Fruit fly (Drosophila melanogaster) whole organism, embryonic: ENCODE measurements around the gene CG14982.

Experiments
- Adf1 ChIP-seq: fragments of 200-800 bp; sonication (Bioruptor generic); IDR thresholded peaks from 2 replicates; pipeline ENCODE4 v1.3.6; 2022; ENCODE audit warnings: missing biosample characterization, missing genetic modification characterization
- B-H1 ChIP-seq: fragments of 200-800 bp; sonication (Bioruptor generic); IDR thresholded peaks from 3 replicates; pipeline ENCODE4 v1.3.6; 2022; ENCODE audit warnings: missing biosample characterization, missing genetic modification characterization
- CG12769 ChIP-seq: fragments of 200-800 bp; sonication (Bioruptor generic); optimal IDR thresholded peaks from 2 replicates; lab custom pipeline; 2019; ENCODE audit warnings: missing biosample characterization, mild to moderate bottlenecking, missing genetic modification characterization, moderate library complexity
- CG13775 ChIP-seq: fragments of 200-800 bp; sonication (Bioruptor generic); optimal IDR thresholded peaks from 3 replicates; lab custom pipeline; 2017; ENCODE audit warnings: missing biosample characterization, mild to moderate bottlenecking, missing genetic modification characterization
- CG13894 ChIP-seq: fragments of 200-800 bp; sonication (Bioruptor generic); optimal IDR thresholded peaks from 3 replicates; lab custom pipeline; 2018; ENCODE audit warnings: missing biosample characterization, mild to moderate bottlenecking, missing genetic modification characterization, moderate library complexity
- CG14050 ChIP-seq: fragments of 200-800 bp; sonication (Bioruptor generic); IDR thresholded peaks from 3 replicates; pipeline ENCODE4 v1.3.6; 2022; ENCODE audit warnings: missing biosample characterization, missing genetic modification characterization
- CG15269 ChIP-seq: fragments of 200-800 bp; sonication (Bioruptor generic); optimal IDR thresholded peaks from 2 replicates; lab custom pipeline; 2018; ENCODE audit warnings: missing biosample characterization, mild to moderate bottlenecking, missing genetic modification characterization, moderate library complexity
- CG1603 ChIP-seq: fragments of 200-800 bp; sonication (Bioruptor generic); optimal IDR thresholded peaks from 2 replicates; lab custom pipeline; 2019; ENCODE audit warnings: missing biosample characterization, mild to moderate bottlenecking, missing genetic modification characterization, moderate library complexity
- CG17361 ChIP-seq: fragments of 200-800 bp; sonication (Bioruptor generic); IDR thresholded peaks from 3 replicates; pipeline ENCODE4 v1.3.6; 2022; ENCODE audit warnings: missing biosample characterization, missing genetic modification characterization
- CG18476 ChIP-seq: fragments of 200-800 bp; sonication (Bioruptor generic); optimal IDR thresholded peaks from 2 replicates; lab custom pipeline; 2016; ENCODE audit warnings: missing biosample characterization, mild to moderate bottlenecking, missing genetic modification characterization
- CG2678 ChIP-seq: fragments of 200-800 bp; sonication (Bioruptor generic); optimal IDR thresholded peaks from 3 replicates; lab custom pipeline; 2019; ENCODE audit warnings: missing biosample characterization, mild to moderate bottlenecking, missing genetic modification characterization, moderate library complexity
- CG33557 ChIP-seq: fragments of 200-800 bp; sonication (Bioruptor generic); optimal IDR thresholded peaks from 2 replicates; lab custom pipeline; 2019; ENCODE audit warnings: missing biosample characterization, mild to moderate bottlenecking, missing genetic modification characterization, moderate library complexity
- CG4707 ChIP-seq: fragments of 200-800 bp; sonication (Bioruptor generic); optimal IDR thresholded peaks from 2 replicates; lab custom pipeline; 2018; ENCODE audit warnings: missing biosample characterization, mild to moderate bottlenecking, missing genetic modification characterization, moderate library complexity
- CG5953 ChIP-seq: fragments of 200-800 bp; sonication (Bioruptor generic); IDR thresholded peaks from 2 replicates; pipeline ENCODE4 v1.3.6; 2022; ENCODE audit warnings: missing biosample characterization, missing genetic modification characterization
- CG7271 ChIP-seq: fragments of 200-800 bp; sonication (Bioruptor generic); optimal IDR thresholded peaks from 2 replicates; lab custom pipeline; 2018; ENCODE audit warnings: missing biosample characterization, mild to moderate bottlenecking, missing genetic modification characterization, moderate library complexity
- CG7372 ChIP-seq: fragments of 200-800 bp; sonication (Bioruptor generic); IDR thresholded peaks from 2 replicates; pipeline ENCODE4 v1.3.6; 2022; ENCODE audit warnings: missing biosample characterization, missing genetic modification characterization
- CG7786 ChIP-seq: fragments of 200-800 bp; sonication (Bioruptor generic); optimal IDR thresholded peaks from 2 replicates; lab custom pipeline; 2016; ENCODE audit warnings: missing biosample characterization, missing genetic modification characterization
- Camta ChIP-seq: fragments of 200-800 bp; sonication (Bioruptor generic); optimal IDR thresholded peaks from 2 replicates; lab custom pipeline; 2016; ENCODE audit warnings: missing biosample characterization, missing genetic modification characterization
- D19B ChIP-seq: fragments of 200-800 bp; sonication (Bioruptor generic); optimal IDR thresholded peaks from 2 replicates; lab custom pipeline; 2017; ENCODE audit warnings: missing biosample characterization, mild to moderate bottlenecking, missing genetic modification characterization
- Fer2 ChIP-seq: fragments of 200-800 bp; sonication (Bioruptor generic); optimal IDR thresholded peaks from 2 replicates; lab custom pipeline; 2018; ENCODE audit warnings: missing biosample characterization, mild to moderate bottlenecking, missing genetic modification characterization, moderate library complexity
- Gsc ChIP-seq: fragments of 200-800 bp; sonication (Bioruptor generic); IDR thresholded peaks from 2 replicates; pipeline ENCODE4 v1.3.6; 2022; ENCODE audit warnings: missing biosample characterization, missing genetic modification characterization
- H2.0 ChIP-seq: fragments of 200-800 bp; sonication (Bioruptor generic); IDR thresholded peaks from 2 replicates; pipeline ENCODE4 v1.3.6; 2022; ENCODE audit warnings: missing biosample characterization, missing genetic modification characterization
- HLH3B ChIP-seq: fragments of 200-800 bp; sonication (Bioruptor generic); IDR thresholded peaks from 2 replicates; pipeline ENCODE4 v1.3.6; 2022; ENCODE audit warnings: missing biosample characterization, missing genetic modification characterization
- HmgD ChIP-seq: fragments of 200-800 bp; sonication (Bioruptor generic); optimal IDR thresholded peaks from 3 replicates; lab custom pipeline; 2016; ENCODE audit warnings: missing biosample characterization, missing genetic modification characterization
- Mes4 ChIP-seq: fragments of 200-800 bp; sonication (Bioruptor generic); optimal IDR thresholded peaks from 2 replicates; lab custom pipeline; 2016; ENCODE audit warnings: missing biosample characterization, missing genetic modification characterization
- Nf-YA ChIP-seq: fragments of 200-800 bp; sonication (Bioruptor generic); IDR thresholded peaks from 2 replicates; pipeline ENCODE4 v1.3.6; 2022; ENCODE audit warnings: missing biosample characterization, missing genetic modification characterization
- Ptx1 ChIP-seq: fragments of 200-800 bp; sonication (Bioruptor generic); IDR thresholded peaks from 2 replicates; pipeline ENCODE4 v1.3.6; 2022; ENCODE audit warnings: missing biosample characterization, missing genetic modification characterization
- Ravus ChIP-seq: fragments of 200-800 bp; sonication (Bioruptor generic); IDR thresholded peaks from 2 replicates; pipeline ENCODE4 v1.3.6; 2022; ENCODE audit warnings: missing biosample characterization, missing genetic modification characterization
- Sox100B ChIP-seq: fragments of 200-800 bp; sonication (Bioruptor generic); optimal IDR thresholded peaks from 3 replicates; lab custom pipeline; 2018; ENCODE audit warnings: missing biosample characterization, mild to moderate bottlenecking, missing genetic modification characterization
- bab2 ChIP-seq: fragments of 200-800 bp; sonication (Bioruptor generic); optimal IDR thresholded peaks from 2 replicates; lab custom pipeline; 2016; ENCODE audit warnings: missing biosample characterization, missing genetic modification characterization
- br ChIP-seq: fragments of >200 bp; optimal IDR thresholded peaks from 2 replicates; lab custom pipeline; 2017
- corto ChIP-seq: fragments of 200-800 bp; sonication (Bioruptor generic); optimal IDR thresholded peaks from 2 replicates; lab custom pipeline; 2016; ENCODE audit warnings: missing biosample characterization, mild to moderate bottlenecking, missing genetic modification characterization, moderate library complexity
- cwo ChIP-seq: fragments of 200-800 bp; sonication (Bioruptor generic); optimal IDR thresholded peaks from 3 replicates; lab custom pipeline; 2017; ENCODE audit warnings: missing biosample characterization, missing genetic modification characterization, mild to moderate bottlenecking, moderate library complexity, missing genetic modification reagents
- gfzf ChIP-seq: fragments of 200-800 bp; sonication (Bioruptor generic); optimal IDR thresholded peaks from 2 replicates; lab custom pipeline; 2016; ENCODE audit warnings: missing biosample characterization, mild to moderate bottlenecking, missing genetic modification characterization, moderate library complexity
- hb ChIP-seq: fragments of 200-800 bp; sonication (Bioruptor generic); IDR thresholded peaks from 3 replicates; pipeline ENCODE4 v1.3.6; 2022; ENCODE audit warnings: missing biosample characterization, missing genetic modification characterization; ENCODE audit not compliant: partially characterized antibody
- ind ChIP-seq: fragments of 200-800 bp; sonication (Bioruptor generic); optimal IDR thresholded peaks from 3 replicates; lab custom pipeline; 2016; ENCODE audit warnings: missing biosample characterization, missing genetic modification characterization
- lmd ChIP-seq: fragments of 200-800 bp; sonication (Bioruptor generic); IDR thresholded peaks from 2 replicates; pipeline ENCODE4 v1.3.6; 2022; ENCODE audit warnings: missing biosample characterization, missing genetic modification characterization
- nau ChIP-seq: fragments of 200-800 bp; sonication (Bioruptor generic); optimal IDR thresholded peaks from 3 replicates; lab custom pipeline; 2017; ENCODE audit warnings: missing biosample characterization, mild to moderate bottlenecking, missing genetic modification characterization, missing genetic modification reagents
- pnt ChIP-seq: fragments of 200-800 bp; sonication (Bioruptor generic); optimal IDR thresholded peaks from 3 replicates; lab custom pipeline; 2016; ENCODE audit warnings: missing biosample characterization, missing genetic modification characterization
- slp2 ChIP-seq: fragments of 200-800 bp; sonication (Bioruptor generic); optimal IDR thresholded peaks from 2 replicates; lab custom pipeline; 2016; ENCODE audit warnings: missing biosample characterization, missing genetic modification characterization
- unpg ChIP-seq: fragments of 200-800 bp; sonication (Bioruptor generic); optimal IDR thresholded peaks from 3 replicates; lab custom pipeline; 2018; ENCODE audit warnings: missing biosample characterization, mild to moderate bottlenecking, missing genetic modification characterization, moderate library complexity

Gene CG14982

dm6 chr3L:3902491-3903198 is 39.9 kb upstream of the CG14982 start, which contains the start of gene Ubi-p63E (continued):
- TF ChIP-seq pnt (GFP tag; lab: Kevin White, UChicago) (peak; percentile 61), Nf-YA (no peak), CG12769 (tag; lab: Kevin White, UChicago) (peak; percentile 35), cwo (GFP tag; lab: Kevin White, UChicago) (peak; percentile 8), CG15269 (tag; lab: Kevin White, UChicago) (peak; percentile 68), D19B (no peak), gfzf (GFP tag; lab: Kevin White, UChicago) (peak; percentile 85), CG7372 (GFP tag; lab: Robert Waterston, UW) (no peak), CG7786 (GFP tag; lab: Kevin White, UChicago) (peak; percentile 58), CG13894 (tag; lab: Kevin White, UChicago) (peak; percentile 66), Camta (GFP tag; lab: Kevin White, UChicago) (peak; percentile 61), CG1603 (tag; lab: Kevin White, UChicago) (peak; percentile 29), Ptx1 (GFP tag; lab: Robert Waterston, UW) (no peak), Ravus (GFP tag; lab: Robert Waterston, UW) (no peak), corto (GFP tag; lab: Kevin White, UChicago) (no peak), CG18476 (GFP tag; lab: Kevin White, UChicago) (peak; percentile 50), bab2 (peak; percentile 76), hb (no peak), H2.0 (GFP tag; lab: Robert Waterston, UW) (no peak), CG17361 (GFP tag; lab: Robert Waterston, UW) (no peak), Mes4 (GFP tag; lab: Kevin White, UChicago) (peak; percentile 35), nau (no peak), HmgD (GFP tag; lab: Kevin White, UChicago) (peak; percentile 39), CG13775 (GFP tag; lab: Kevin White, UChicago) (peak; percentile 71), Fer2 (tag; lab: Kevin White, UChicago) (peak; percentile 56), Sox100B (GFP tag; lab: Kevin White, UChicago) (peak; percentile 65), slp2 (GFP tag; lab: Kevin White, UChicago) (peak; percentile 80), Gsc (GFP tag; lab: Robert Waterston, UW) (no peak), CG14050 (GFP tag; lab: Robert Waterston, UW) (no peak), HLH3B (no peak), B-H1 (GFP tag; lab: Robert Waterston, UW) (no peak), CG7271 (tag; lab: Kevin White, UChicago) (no peak), Adf1 (GFP tag; lab: Robert Waterston, UW) (no peak), CG5953 (GFP tag; lab: Robert Waterston, UW) (no peak), CG2678 (tag; lab: Kevin White, UChicago) (peak; percentile 70), lmd (GFP tag; lab: Robert Waterston, UW) (no peak), ind (GFP tag; lab: Kevin White, UChicago) (peak; percentile 73), CG33557 (no peak), br (lab: Kevin White, UChicago) (no peak), CG4707 (GFP tag; lab: Kevin White, UChicago) (peak; percentile 31), unpg (GFP tag; lab: Kevin White, UChicago) (peak; percentile 60)
